Worm (Caenorhabditis elegans): ENCODE results near the gene W02B12.11.

- TF ChIP-seq klf-2 (GFP tag; conservative IDR thresholded peaks at IDR 0.05) (no peak), med-1 (GFP tag; optimal IDR thresholded peaks at IDR 0.05; ENCODE audit: insufficient read depth) (no peak), cog-1 (tag; optimal IDR thresholded peaks at IDR 0.05) (no peak), tab-1 (GFP tag; IDR thresholded peaks at IDR 0.05) (no peak), flt-1 (GFP tag; IDR thresholded peaks at IDR 0.05) (no peak), T22C8.4 (GFP tag; IDR thresholded peaks at IDR 0.05) (no peak)
These were observed 36.7 kb downstream of the W02B12.11 start, which contains the start of gene npr-41 for ce11 chrII:11510373-11510772.

Data from whole organism, midembryonic.